Worm (Caenorhabditis elegans) whole organism, L4 larva: ENCODE data around the gene C39E9.12.

Experiments
- T20F7.1 ChIP-seq: fragments of 200-800 bp; sonication (Bioruptor generic); optimal IDR thresholded peaks from 2 replicates; lab custom pipeline; 2018; ENCODE audit warnings: mild to moderate bottlenecking, missing genetic modification characterization, missing compliant biosample characterization
- ZK546.5 ChIP-seq, 2 experiments: sonication (generic microtip); optimal IDR thresholded peaks; 2 replicates each; lab custom pipeline; 2017; ENCODE audit warnings: missing biosample characterization in 2 of 2, missing genetic modification characterization in 2 of 2
- aha-1 ChIP-seq: fragments of 150-350 bp; peaks from one replicate; lab custom pipeline; 2014; ENCODE audit warnings: missing biosample characterization, missing genetic modification characterization
- attf-4 ChIP-seq: sonication (generic microtip); optimal IDR thresholded peaks from 3 replicates; lab custom pipeline; 2017; ENCODE audit warnings: missing biosample characterization, missing genetic modification characterization
- ceh-28 ChIP-seq: fragments of 150-350 bp; optimal IDR thresholded peaks from 2 replicates; lab custom pipeline; 2014; ENCODE audit warnings: missing biosample characterization, missing genetic modification reagents, missing genetic modification characterization
- cey-2 ChIP-seq: sonication (generic microtip); optimal IDR thresholded peaks from 3 replicates; lab custom pipeline; 2017; ENCODE audit warnings: missing genetic modification characterization, mild to moderate bottlenecking, missing compliant biosample characterization, antibody characterized with exemption, borderline replicate concordance; ENCODE audit not compliant: insufficient read depth
- daf-16 ChIP-seq, 3 experiments: sonication (generic microtip); optimal IDR thresholded peaks; 2 replicates each; lab custom pipeline; 2016 to 2017; ENCODE audit warnings: missing genetic modification characterization in 3 of 3, missing genetic modification reagents in 3 of 3, mild to moderate bottlenecking in 2 of 3, missing compliant biosample characterization in 2 of 3, missing biosample characterization in 1 of 3, moderate library complexity in 1 of 3
- daf-19 ChIP-seq: fragments of 200-800 bp; sonication (Bioruptor generic); conservative IDR thresholded peaks from 2 replicates; pipeline ENCODE4 v1.3.6; 2022; ENCODE audit warnings: missing genetic modification characterization, missing compliant biosample characterization
- daf-8 ChIP-seq: fragments of 200-800 bp; sonication (Bioruptor generic); IDR thresholded peaks from 2 replicates; pipeline ENCODE4 v1.3.6; 2022; ENCODE audit warnings: missing genetic modification characterization, missing compliant biosample characterization
- egl-27 ChIP-seq: sonication (generic microtip); optimal IDR thresholded peaks from 3 replicates; lab custom pipeline; 2017; ENCODE audit warnings: missing biosample characterization, missing genetic modification reagents, missing genetic modification characterization
- egl-43 ChIP-seq: fragments of 200-800 bp; sonication (Bioruptor generic); IDR thresholded peaks from 2 replicates; pipeline ENCODE4 v1.3.6; 2022; ENCODE audit warnings: missing genetic modification reagents, missing genetic modification characterization, missing compliant biosample characterization
- hif-1 ChIP-seq, 2 experiments: sonication (generic microtip); optimal IDR thresholded peaks; 2 replicates each; lab custom pipeline; 2016 to 2017; ENCODE audit warnings: missing compliant biosample characterization in 2 of 2, missing genetic modification characterization in 2 of 2, missing genetic modification reagents in 2 of 2, missing genotype in 2 of 2, mild to moderate bottlenecking in 1 of 2
- hlh-30 ChIP-seq: sonication (generic microtip); optimal IDR thresholded peaks from 2 replicates; lab custom pipeline; 2017; ENCODE audit warnings: antibody characterized with exemption, mild to moderate bottlenecking, missing genetic modification characterization, missing compliant biosample characterization; ENCODE audit not compliant: insufficient read depth
- lin-1 ChIP-seq: fragments of 200-800 bp; sonication (Bioruptor generic); IDR thresholded peaks from 2 replicates; pipeline ENCODE4 v1.3.6; 2022; ENCODE audit warnings: missing genetic modification reagents, missing genetic modification characterization, missing compliant biosample characterization
- lin-13 ChIP-seq: fragments of 150-350 bp; optimal IDR thresholded peaks from 2 replicates; lab custom pipeline; 2014; ENCODE audit warnings: missing biosample characterization, missing genetic modification reagents, missing genetic modification characterization
- lin-29 ChIP-seq: fragments of 200-800 bp; sonication (Bioruptor generic); IDR thresholded peaks from 2 replicates; pipeline ENCODE4 v1.3.6; 2022; ENCODE audit warnings: missing genetic modification reagents, missing genetic modification characterization, missing compliant biosample characterization
- lin-39 ChIP-seq: fragments of 150-350 bp; optimal IDR thresholded peaks from 2 replicates; lab custom pipeline; 2014; ENCODE audit warnings: missing biosample characterization, missing genetic modification reagents, missing genetic modification characterization
- lsy-2 ChIP-seq, 2 experiments: fragments of 150-350 bp in 1 of 2; sonication (generic microtip) in 1 of 2; optimal IDR thresholded peaks; 2 replicates each; lab custom pipeline; 2014 to 2017; ENCODE audit warnings: missing biosample characterization in 2 of 2, missing genetic modification characterization in 2 of 2
- madf-5 ChIP-seq, 2 experiments: fragments of 200-800 bp; sonication (Bioruptor generic); IDR thresholded peaks; 2 replicates each; pipeline ENCODE4 v1.3.6; 2022; ENCODE audit warnings: missing compliant biosample characterization in 2 of 2, missing genetic modification characterization in 2 of 2
- nhr-10 ChIP-seq: fragments of 150-350 bp; optimal IDR thresholded peaks from 2 replicates; lab custom pipeline; 2014; ENCODE audit warnings: missing biosample characterization, missing genetic modification characterization
- nhr-237 ChIP-seq: sonication (generic microtip); optimal IDR thresholded peaks from 2 replicates; lab custom pipeline; 2017; ENCODE audit warnings: missing biosample characterization, missing genetic modification characterization
- nhr-42 ChIP-seq: fragments of 200-800 bp; sonication (Bioruptor generic); IDR thresholded peaks from 2 replicates; pipeline ENCODE4 v1.3.6; 2022; ENCODE audit warnings: missing genetic modification characterization, missing compliant biosample characterization
- nhr-48 ChIP-seq: sonication (generic microtip); optimal IDR thresholded peaks from 2 replicates; lab custom pipeline; 2016; ENCODE audit warnings: mild to moderate bottlenecking, missing genetic modification characterization, missing compliant biosample characterization
- nhr-6 ChIP-seq: fragments of 150-350 bp; optimal IDR thresholded peaks from 2 replicates; lab custom pipeline; 2014; ENCODE audit warnings: missing biosample characterization, missing genetic modification characterization
- nhr-76 ChIP-seq: fragments of 150-350 bp; optimal IDR thresholded peaks from 2 replicates; lab custom pipeline; 2014; ENCODE audit warnings: missing biosample characterization, missing genetic modification characterization
- pqm-1 ChIP-seq: sonication (generic microtip); optimal IDR thresholded peaks from 2 replicates; lab custom pipeline; 2017; ENCODE audit warnings: missing biosample characterization, missing genetic modification characterization
- rbr-2 ChIP-seq: sonication (generic microtip); optimal IDR thresholded peaks from 2 replicates; lab custom pipeline; 2016; ENCODE audit warnings: missing genotype, missing genetic modification characterization, missing compliant biosample characterization
- skn-1 ChIP-seq: fragments of 150-350 bp; optimal IDR thresholded peaks from 2 replicates; lab custom pipeline; 2014; ENCODE audit warnings: missing biosample characterization, missing genetic modification characterization
- snpc-4 ChIP-seq: fragments of 150-350 bp; optimal IDR thresholded peaks from 2 replicates; lab custom pipeline; 2014; ENCODE audit warnings: missing biosample characterization, missing genetic modification characterization
- spr-1 ChIP-seq: sonication (generic microtip); optimal IDR thresholded peaks from 2 replicates; lab custom pipeline; 2016; ENCODE audit warnings: mild to moderate bottlenecking, missing genetic modification characterization, missing compliant biosample characterization
- spr-3 ChIP-seq: fragments of 200-800 bp; sonication (Bioruptor generic); optimal IDR thresholded peaks from 2 replicates; lab custom pipeline; 2018; ENCODE audit warnings: mild to moderate bottlenecking, missing genetic modification characterization, missing compliant biosample characterization
- unc-39 ChIP-seq: sonication (generic microtip); optimal IDR thresholded peaks from 2 replicates; lab custom pipeline; 2017; ENCODE audit warnings: missing biosample characterization, missing genetic modification characterization
- unc-62 ChIP-seq, 3 experiments: fragments of 150-350 bp in 1 of 3; sonication (generic microtip); optimal IDR thresholded peaks in 2 of 3; peaks in 1 of 3; 1 replicate in 1 of 3; 2 replicates in 2 of 3; lab custom pipeline; 2014 to 2017; ENCODE audit warnings: missing biosample characterization in 3 of 3, missing genetic modification characterization in 3 of 3, missing genetic modification reagents in 3 of 3, missing genotype in 1 of 3
- zfp-3 ChIP-seq: fragments of 200-800 bp; sonication (Bioruptor generic); conservative IDR thresholded peaks from 2 replicates; pipeline ENCODE4 v1.3.6; 2022; ENCODE audit warnings: missing genetic modification reagents, missing genetic modification characterization, missing compliant biosample characterization
- ztf-11 ChIP-seq: fragments of 150-350 bp; optimal IDR thresholded peaks from 2 replicates; lab custom pipeline; 2014; ENCODE audit warnings: missing biosample characterization, missing genetic modification characterization

The C39E9.12 gene

DNA sequence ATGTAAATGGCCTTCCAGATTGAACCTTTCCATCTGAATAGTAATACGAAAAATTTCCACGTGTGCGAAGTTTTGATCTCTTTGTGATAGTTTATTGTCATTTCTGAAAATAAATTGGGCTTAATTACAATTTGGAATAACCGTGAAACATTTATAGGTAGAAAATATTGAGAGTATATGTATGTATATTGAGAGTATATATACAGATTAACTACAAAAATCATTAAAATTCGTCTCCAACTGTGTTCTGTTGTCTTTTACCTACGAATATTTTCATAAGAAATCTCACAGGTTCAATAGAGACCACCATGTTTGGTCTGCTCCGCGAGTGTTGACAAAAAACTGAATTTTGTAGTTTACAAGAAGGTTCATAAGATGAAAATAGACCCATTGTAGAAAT is 19.2 kb downstream of the C39E9.12 start, which contains the start of gene best-2:
Gene best-2 (minus strand): TSS at position 101 of the 400 bp plus-strand sequence.
- no peak for TF ChIP-seq egl-43

DNA sequence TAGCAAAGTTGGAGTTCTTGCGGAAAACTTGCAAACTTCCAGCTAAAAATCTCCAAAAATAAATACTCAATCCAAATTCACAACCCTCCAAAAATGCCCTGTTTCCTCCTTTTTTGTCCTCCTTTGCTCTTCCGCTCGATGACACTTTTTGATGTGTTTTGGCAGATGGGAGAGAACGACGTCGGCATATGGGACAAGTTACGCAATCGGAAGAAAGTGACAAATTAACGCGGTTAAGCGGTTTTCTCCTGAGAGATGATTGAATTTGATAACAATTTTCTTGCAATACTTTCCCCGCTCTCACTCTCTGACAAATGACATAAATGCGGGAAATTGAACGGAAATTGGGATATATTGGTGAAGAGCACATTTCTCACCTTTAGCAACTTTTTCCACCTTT is 22.9 kb downstream of the C39E9.12 start:
- TF ChIP-seq T20F7.1 (GFP tag; lab: Kevin White, UChicago) = no peak
- TF ChIP-seq pqm-1 (tag; lab: Kevin White, UChicago) = no peak
- no peak for TF ChIP-seq rbr-2 (tag; lab: Kevin White, UChicago)
- TF ChIP-seq egl-27 (tag; lab: Kevin White, UChicago) = no peak
- TF ChIP-seq attf-4 (tag; lab: Kevin White, UChicago) = no peak
- TF ChIP-seq lin-13 (GFP tag; lab: Kevin White, UChicago) = no peak
- no peak for TF ChIP-seq hif-1 (tag; optimal IDR thresholded peaks at IDR 0.05; lab: Kevin White, UChicago)
- TF ChIP-seq madf-5 (GFP tag; IDR thresholded peaks at IDR 0.05; lab: Robert Waterston, UW) = no peak
- no peak for TF ChIP-seq zfp-3 (GFP tag; lab: Robert Waterston, UW)
- TF ChIP-seq, all 104 proteins: peak for 0

DNA sequence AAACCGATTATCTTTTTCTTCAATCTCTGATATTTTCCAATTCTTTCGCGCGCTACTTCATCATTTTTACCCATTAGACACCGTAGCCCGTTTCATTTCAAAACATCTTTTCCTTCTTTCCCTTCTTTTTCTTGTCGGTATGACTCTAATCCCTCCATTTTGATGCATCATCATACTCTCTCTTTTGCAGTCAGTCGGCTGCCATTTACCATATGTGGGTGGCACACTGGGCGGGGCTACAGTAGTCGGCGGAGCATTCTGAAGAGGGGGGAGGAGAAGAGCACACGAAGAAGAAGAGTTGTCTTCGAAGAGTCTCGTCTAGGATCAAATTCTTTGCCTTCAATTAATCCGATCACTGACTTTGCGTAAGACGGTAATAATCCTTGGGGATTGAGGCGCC is 25.0 kb downstream of the C39E9.12 start, which contains the start of gene unc-30:
Gene unc-30 (plus strand): TSS at position 184 of the 400 bp plus-strand sequence.
- no peak for TF ChIP-seq nhr-42 (GFP tag; lab: Robert Waterston, UW)
- no peak for TF ChIP-seq attf-4 (tag; lab: Kevin White, UChicago)
- no peak for TF ChIP-seq nhr-10 (tag; lab: Kevin White, UChicago)
- TF ChIP-seq daf-19 (GFP tag; lab: Robert Waterston, UW) = no peak
- no peak for TF ChIP-seq lin-1
- peak in 1 of 2 experiments; percentile 6 for TF ChIP-seq lsy-2 (tag; optimal IDR thresholded peaks at IDR 0.05; lab: Kevin White, UChicago)
- TF ChIP-seq hlh-30 = no peak
- TF ChIP-seq skn-1 (tag; lab: Kevin White, UChicago) = no peak
- TF ChIP-seq cey-2 (tag; lab: Kevin White, UChicago) = no peak
- no peak for TF ChIP-seq snpc-4 (tag; lab: Kevin White, UChicago)
- peak in 1 of 2 experiments; percentile 49 for TF ChIP-seq unc-62 (GFP tag; optimal IDR thresholded peaks at IDR 0.05 in 1 of 2; lab: Kevin White, UChicago)
- TF ChIP-seq unc-62 (tag; optimal IDR thresholded peaks at IDR 0.05; lab: Kevin White, UChicago) = no peak
- TF ChIP-seq ceh-28 (tag; lab: Kevin White, UChicago) = no peak
- no peak for TF ChIP-seq daf-16 (GFP tag; optimal IDR thresholded peaks at IDR 0.05; lab: Kevin White, UChicago)
- TF ChIP-seq daf-16 (tag; optimal IDR thresholded peaks at IDR 0.05; lab: Kevin White, UChicago) = no peak
- TF ChIP-seq nhr-6 = no peak
- no peak for TF ChIP-seq ztf-11 (tag; lab: Kevin White, UChicago)
- no peak for TF ChIP-seq spr-3
- no peak for TF ChIP-seq lin-39 (tag; lab: Kevin White, UChicago)

DNA sequence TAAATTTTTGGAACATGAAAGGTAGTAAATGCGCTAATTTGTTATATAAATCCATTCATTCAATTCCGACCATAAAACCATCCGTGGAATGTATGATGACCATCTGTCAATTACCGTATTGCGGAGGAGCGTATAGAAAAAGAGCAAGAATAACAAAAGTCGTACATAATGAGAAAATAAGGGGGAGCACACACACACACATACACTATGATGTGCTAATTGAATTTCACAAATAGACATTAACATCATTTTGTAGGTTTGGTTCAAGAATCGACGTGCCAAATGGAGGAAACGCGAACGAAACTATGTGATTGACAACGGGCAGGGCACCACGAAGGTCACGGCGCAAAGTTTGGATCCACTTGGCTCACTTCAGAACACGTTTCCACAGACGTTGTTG is 27.6 kb downstream of the C39E9.12 start:
- TF ChIP-seq spr-1 (tag; lab: Kevin White, UChicago) (no peak), daf-8 (GFP tag; lab: Robert Waterston, UW) (no peak), lin-29 (GFP tag; lab: Robert Waterston, UW) (no peak), nhr-237 (tag; lab: Kevin White, UChicago) (no peak), attf-4 (tag; lab: Kevin White, UChicago) (no peak), aha-1 (tag; lab: Kevin White, UChicago) (no peak), nhr-76 (tag; lab: Kevin White, UChicago) (no peak), nhr-6 (no peak), unc-39 (tag; lab: Kevin White, UChicago) (no peak), ceh-28 (tag; lab: Kevin White, UChicago) (no peak), cey-2 (tag; lab: Kevin White, UChicago) (no peak), nhr-48 (tag; lab: Kevin White, UChicago) (no peak), ZK546.5 (tag; optimal IDR thresholded peaks at IDR 0.05; lab: Kevin White, UChicago) (no peak)
